Worm (Caenorhabditis elegans) whole organism, midembryonic: ENCODE data around the gene F35A5.2.

Experiments used
- flt-1 ChIP-seq: fragments of 200-800 bp; sonication (Bioruptor generic); IDR thresholded peaks from 2 replicates; pipeline ENCODE4 v1.3.6; 2022; ENCODE audit warnings: missing genetic modification characterization, missing compliant biosample characterization
- klf-2 ChIP-seq: fragments of 200-800 bp; sonication (Bioruptor generic); conservative IDR thresholded peaks from 2 replicates; pipeline ENCODE4 v1.3.6; 2022; ENCODE audit warnings: missing genetic modification reagents, missing genetic modification characterization, missing compliant biosample characterization
- tab-1 ChIP-seq: fragments of 200-800 bp; sonication (Bioruptor generic); IDR thresholded peaks from 2 replicates; pipeline ENCODE4 v1.3.6; 2022; ENCODE audit warnings: missing genetic modification characterization, missing compliant biosample characterization
- ztf-23 ChIP-seq: fragments of 200-800 bp; sonication (Bioruptor generic); IDR thresholded peaks from 2 replicates; pipeline ENCODE4 v1.3.6; 2022; ENCODE audit warnings: missing genetic modification reagents, missing genetic modification characterization, missing compliant biosample characterization
- ztf-29 ChIP-seq: fragments of 200-800 bp; sonication (Bioruptor generic); IDR thresholded peaks from 2 replicates; pipeline ENCODE4 v1.3.6; 2022; ENCODE audit warnings: missing genetic modification reagents, missing genetic modification characterization, missing compliant biosample characterization

DNA sequence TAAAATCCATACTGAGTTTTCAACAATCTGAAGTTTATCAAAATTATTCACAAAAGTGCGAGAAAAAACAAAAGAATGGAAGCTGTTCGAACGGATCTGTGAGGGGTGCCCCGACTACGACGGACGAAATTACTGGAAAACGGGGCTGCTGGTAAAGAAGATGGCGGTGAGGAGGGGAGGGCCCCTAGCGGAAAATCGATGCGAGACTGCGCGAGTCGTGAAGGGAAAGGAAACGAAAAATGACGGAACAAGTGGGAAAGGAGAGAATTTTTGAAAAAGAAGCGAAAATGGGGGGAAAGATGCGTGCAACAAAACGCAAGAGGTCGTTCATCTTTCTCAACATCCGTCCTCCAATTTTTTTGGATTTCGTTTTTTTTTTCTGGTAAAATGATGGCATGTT, 2.2 kb upstream of the F35A5.2 start:
- no peak for TF ChIP-seq ztf-23 (GFP tag; lab: Robert Waterston, UW)
- TF ChIP-seq klf-2 = no peak
- TF ChIP-seq tab-1 = no peak
- TF ChIP-seq ztf-29 (GFP tag; lab: Robert Waterston, UW) = no peak
- no peak for TF ChIP-seq flt-1 (GFP tag; lab: Robert Waterston, UW)
